Fruit fly (Drosophila melanogaster): Measurements from ENCODE around the gene Jon25Bii.

Jon25Bii gene

DNA sequence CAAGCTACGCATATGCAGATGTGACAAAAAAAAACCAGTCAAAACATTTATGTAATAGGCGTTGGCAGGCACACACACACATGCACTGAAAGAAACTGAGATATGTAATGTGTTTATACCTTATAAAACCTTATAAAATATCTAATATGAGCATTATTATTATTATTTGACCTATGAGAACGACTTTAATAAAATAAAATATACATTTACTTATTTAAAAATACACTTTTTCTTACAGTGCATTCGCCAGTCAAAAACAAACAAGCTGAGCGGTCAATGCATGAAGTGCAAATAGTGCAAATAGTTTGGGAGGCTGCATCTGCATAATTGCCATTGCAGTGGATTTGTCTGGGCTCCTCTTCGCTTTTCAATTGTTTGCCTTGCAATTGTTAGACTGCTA is 45.0 kb downstream of the Jon25Bii start (continued):
- no peak for TF ChIP-seq gt (GFP tag; IDR thresholded peaks at IDR 0.05)
- no peak for TF ChIP-seq CG9932 (GFP tag; IDR thresholded peaks at IDR 0.05)
- no peak for TF ChIP-seq NC2α (GFP tag; optimal IDR thresholded peaks at IDR 0.05)
- peak; percentile 21 for TF ChIP-seq CG9817 (tag; optimal IDR thresholded peaks at IDR 0.05)
- peak; percentile 71 for TF ChIP-seq H2.0 (GFP tag; IDR thresholded peaks at IDR 0.05)
- peak; percentile 44 for TF ChIP-seq BtbVII (GFP tag; optimal IDR thresholded peaks at IDR 0.05)
- peak; percentile 50 for TF ChIP-seq Six4 (GFP tag; optimal IDR thresholded peaks at IDR 0.05)
- no peak for TF ChIP-seq bbx (GFP tag; IDR thresholded peaks at IDR 0.05; ENCODE audit: partially characterized antibody)
- TF ChIP-seq Deaf1 (tag; optimal IDR thresholded peaks at IDR 0.05), result peak; percentile 24
- no peak for TF ChIP-seq CG17802 (tag; optimal IDR thresholded peaks at IDR 0.05)
- no peak for TF ChIP-seq D (optimal IDR thresholded peaks at IDR 0.05)
- peak; percentile 60 for TF ChIP-seq D (GFP tag; optimal IDR thresholded peaks at IDR 0.05)
- no peak for TF ChIP-seq Camta (GFP tag; optimal IDR thresholded peaks at IDR 0.05)
- no peak for TF ChIP-seq CG7271 (tag; optimal IDR thresholded peaks at IDR 0.05)
- TF ChIP-seq ato (GFP tag; IDR thresholded peaks at IDR 0.05; ENCODE audit: partially characterized antibody), result no peak
- TF ChIP-seq CG43689 (GFP tag; IDR thresholded peaks at IDR 0.05), result peak; percentile 63; the same call in 1 of the 2 replicates
- no peak for TF ChIP-seq amos (GFP tag; IDR thresholded peaks at IDR 0.05; ENCODE audit: partially characterized antibody)
- TF ChIP-seq HLH3B (GFP tag; IDR thresholded peaks at IDR 0.05), result peak; percentile 88
- peak; percentile 8 for TF ChIP-seq CG15696 (tag; optimal IDR thresholded peaks at IDR 0.05)
- peak; percentile 93 for TF ChIP-seq CG31441 (GFP tag; IDR thresholded peaks at IDR 0.05)
- TF ChIP-seq CG12659 (GFP tag; optimal IDR thresholded peaks at IDR 0.05), result peak; percentile 70
- TF ChIP-seq CG31224 (GFP tag; IDR thresholded peaks at IDR 0.05), result no peak
- TF ChIP-seq CG2875 (GFP tag; optimal IDR thresholded peaks at IDR 0.05), result peak; percentile 74
- TF ChIP-seq CG10654 (GFP tag; optimal IDR thresholded peaks at IDR 0.05), result peak; percentile 53
- TF ChIP-seq fru (optimal IDR thresholded peaks at IDR 0.05), result no peak
- peak; percentile 87 for TF ChIP-seq vvl (GFP tag; IDR thresholded peaks at IDR 0.05)
- peak; percentile 31 for TF ChIP-seq bcd (GFP tag; optimal IDR thresholded peaks at IDR 0.05)
- peak; percentile 32 for TF ChIP-seq CG12299 (tag; optimal IDR thresholded peaks at IDR 0.05)
- TF ChIP-seq CG11504 (tag; optimal IDR thresholded peaks at IDR 0.05), result peak; percentile 89
- TF ChIP-seq sens (GFP tag), result peak; percentile 90
- peak; percentile 7 for TF ChIP-seq dmrt11E (tag; optimal IDR thresholded peaks at IDR 0.05)
- peak; percentile 77 for TF ChIP-seq Xbp1 (GFP tag; optimal IDR thresholded peaks at IDR 0.05)
- peak; percentile 19 for TF ChIP-seq Vsx1 (GFP tag; optimal IDR thresholded peaks at IDR 0.05)
- TF ChIP-seq ab (GFP tag; optimal IDR thresholded peaks at IDR 0.05), result no peak
- no peak for TF ChIP-seq pan (optimal IDR thresholded peaks at IDR 0.05)
- peak in 1 of 2 experiments; percentile 83 for TF ChIP-seq pan (GFP tag; optimal IDR thresholded peaks at IDR 0.05 in 1 of 2, IDR thresholded peaks at IDR 0.05 in 1 of 2)
- TF ChIP-seq jing (GFP tag; optimal IDR thresholded peaks at IDR 0.05), result peak; percentile 56
- peak; percentile 35 for TF ChIP-seq cwo (GFP tag; optimal IDR thresholded peaks at IDR 0.05)
- no peak for TF ChIP-seq CG11085 (GFP tag; IDR thresholded peaks at IDR 0.05)
- TF ChIP-seq CG13424 (tag; optimal IDR thresholded peaks at IDR 0.05), result peak; percentile 89
- peak; percentile 67 for TF ChIP-seq Nf-YC (tag; optimal IDR thresholded peaks at IDR 0.05)
- no peak for TF ChIP-seq mirr (GFP tag; optimal IDR thresholded peaks at IDR 0.05)
- TF ChIP-seq CG16815 (GFP tag; optimal IDR thresholded peaks at IDR 0.05), result no peak
- TF ChIP-seq Hr3 (GFP tag; optimal IDR thresholded peaks at IDR 0.05), result peak; percentile 69
- no peak for TF ChIP-seq sc (optimal IDR thresholded peaks at IDR 0.05)
- peak; percentile 48 for TF ChIP-seq sc (GFP tag; optimal IDR thresholded peaks at IDR 0.05)
- peak; percentile 65; the same call in 1 of the 3 replicates for TF ChIP-seq H15 (GFP tag; IDR thresholded peaks at IDR 0.05)
- TF ChIP-seq chif (GFP tag; optimal IDR thresholded peaks at IDR 0.05), result peak in 1 of 2 experiments; percentile 22
- TF ChIP-seq CG10267 (tag; optimal IDR thresholded peaks at IDR 0.05), result peak; percentile 63
- peak; percentile 11 for TF ChIP-seq Lhr (GFP tag; optimal IDR thresholded peaks at IDR 0.05)
- peak; percentile 82 for TF ChIP-seq unpg (GFP tag; optimal IDR thresholded peaks at IDR 0.05)
- peak in 1 of 2 experiments; percentile 56 for TF ChIP-seq dpn (GFP tag; optimal IDR thresholded peaks at IDR 0.05)

All from whole organism, embryonic.